Worm (Caenorhabditis elegans) whole organism, L4 larva: ENCODE results near the gene gstk-2.

Experiments
- F26F4.8 ChIP-seq: fragments of 200-800 bp; sonication (Bioruptor generic); conservative IDR thresholded peaks from 2 replicates; pipeline ENCODE4 v1.3.6; 2022; ENCODE audit warnings: missing genetic modification characterization, missing compliant biosample characterization
- F37D6.2 ChIP-seq: sonication (generic microtip); optimal IDR thresholded peaks from 2 replicates; lab custom pipeline; 2016; ENCODE audit warnings: mild to moderate bottlenecking, missing genetic modification characterization, missing compliant biosample characterization
- T26A8.4 ChIP-seq: fragments of 200-800 bp; sonication (Bioruptor generic); IDR thresholded peaks from 2 replicates; pipeline ENCODE4 v1.3.6; 2022; ENCODE audit warnings: missing genetic modification characterization, missing compliant biosample characterization
- Y105C5A.15 ChIP-seq: fragments of 200-800 bp; sonication (Bioruptor generic); IDR thresholded peaks from 2 replicates; pipeline ENCODE4 v1.3.6; 2022; ENCODE audit warnings: missing genetic modification characterization, missing compliant biosample characterization
- Y75B8A.6 ChIP-seq: fragments of 200-800 bp; sonication (Bioruptor generic); IDR thresholded peaks from 2 replicates; pipeline ENCODE4 v1.3.6; 2022; ENCODE audit warnings: missing genetic modification reagents, missing genetic modification characterization, missing compliant biosample characterization
- ZK546.5 ChIP-seq, 2 experiments: sonication (generic microtip); optimal IDR thresholded peaks; 2 replicates each; lab custom pipeline; 2017; ENCODE audit warnings: missing biosample characterization in 2 of 2, missing genetic modification characterization in 2 of 2
- aha-1 ChIP-seq: fragments of 150-350 bp; peaks from one replicate; lab custom pipeline; 2014; ENCODE audit warnings: missing biosample characterization, missing genetic modification characterization
- ama-1 ChIP-seq: fragments of 150-350 bp; optimal IDR thresholded peaks from 2 replicates; lab custom pipeline; 2014; ENCODE audit warnings: inconsistent platforms, mixed read lengths
- arid-1 ChIP-seq: fragments of 200-800 bp; sonication (Bioruptor generic); conservative IDR thresholded peaks from 2 replicates; pipeline ENCODE4 v1.3.6; 2022; ENCODE audit warnings: missing genetic modification reagents, missing genetic modification characterization, missing compliant biosample characterization
- ceh-20 ChIP-seq: fragments of 200-800 bp; sonication (Bioruptor generic); IDR thresholded peaks from 2 replicates; pipeline ENCODE4 v1.3.6; 2022; ENCODE audit warnings: missing genetic modification reagents, missing genetic modification characterization, missing compliant biosample characterization
- ceh-28 ChIP-seq: fragments of 150-350 bp; optimal IDR thresholded peaks from 2 replicates; lab custom pipeline; 2014; ENCODE audit warnings: missing biosample characterization, missing genetic modification reagents, missing genetic modification characterization
- ceh-62 ChIP-seq: sonication (generic microtip); optimal IDR thresholded peaks from 2 replicates; lab custom pipeline; 2017; ENCODE audit warnings: missing biosample characterization, missing genetic modification characterization
- ceh-82 ChIP-seq: sonication (generic microtip); optimal IDR thresholded peaks from 2 replicates; lab custom pipeline; 2017; ENCODE audit warnings: missing biosample characterization, missing genetic modification characterization
- ces-1 ChIP-seq: fragments of 150-350 bp; sonication (generic microtip); optimal IDR thresholded peaks from 4 replicates; lab custom pipeline; 2014; ENCODE audit warnings: missing biosample characterization, missing genetic modification reagents, missing genetic modification characterization
- daf-12 ChIP-seq: fragments of 150-350 bp; optimal IDR thresholded peaks from 2 replicates; lab custom pipeline; 2014; ENCODE audit warnings: missing biosample characterization, missing genetic modification reagents, missing genetic modification characterization
- daf-16 ChIP-seq, 3 experiments: sonication (generic microtip); optimal IDR thresholded peaks; 2 replicates each; lab custom pipeline; 2016 to 2017; ENCODE audit warnings: missing genetic modification characterization in 3 of 3, missing genetic modification reagents in 3 of 3, mild to moderate bottlenecking in 2 of 3, missing compliant biosample characterization in 2 of 3, missing biosample characterization in 1 of 3, moderate library complexity in 1 of 3
- dmd-6 ChIP-seq: fragments of 200-800 bp; sonication (Bioruptor generic); IDR thresholded peaks from 2 replicates; pipeline ENCODE4 v1.3.6; 2022; ENCODE audit warnings: missing genetic modification reagents, missing genetic modification characterization, missing compliant biosample characterization
- dmd-8 ChIP-seq: fragments of 200-800 bp; sonication (Bioruptor generic); IDR thresholded peaks from 2 replicates; pipeline ENCODE4 v1.3.6; 2022; ENCODE audit warnings: missing genetic modification characterization, missing compliant biosample characterization
- duxl-1 ChIP-seq: sonication (generic microtip); optimal IDR thresholded peaks from 2 replicates; lab custom pipeline; 2016; ENCODE audit warnings: mild to moderate bottlenecking, missing genetic modification characterization, moderate library complexity, missing compliant biosample characterization; ENCODE audit not compliant: poor library complexity
- egl-43 ChIP-seq: fragments of 200-800 bp; sonication (Bioruptor generic); IDR thresholded peaks from 2 replicates; pipeline ENCODE4 v1.3.6; 2022; ENCODE audit warnings: missing genetic modification reagents, missing genetic modification characterization, missing compliant biosample characterization
- hif-1 ChIP-seq, 2 experiments: sonication (generic microtip); optimal IDR thresholded peaks; 2 replicates each; lab custom pipeline; 2016 to 2017; ENCODE audit warnings: missing compliant biosample characterization in 2 of 2, missing genetic modification characterization in 2 of 2, missing genetic modification reagents in 2 of 2, missing genotype in 2 of 2, mild to moderate bottlenecking in 1 of 2
- hlh-11 ChIP-seq: fragments of 200-800 bp; sonication (Bioruptor generic); optimal IDR thresholded peaks from 2 replicates; lab custom pipeline; 2018; ENCODE audit warnings: mild to moderate bottlenecking, missing genetic modification characterization, missing compliant biosample characterization
- jun-1 ChIP-seq: fragments of 150-350 bp; optimal IDR thresholded peaks from 2 replicates; lab custom pipeline; 2014; ENCODE audit warnings: missing biosample characterization, missing genetic modification reagents, missing genetic modification characterization
- lin-1 ChIP-seq: fragments of 200-800 bp; sonication (Bioruptor generic); IDR thresholded peaks from 2 replicates; pipeline ENCODE4 v1.3.6; 2022; ENCODE audit warnings: missing genetic modification reagents, missing genetic modification characterization, missing compliant biosample characterization
- lin-38 ChIP-seq: fragments of 200-800 bp; sonication (Bioruptor generic); IDR thresholded peaks from 2 replicates; pipeline ENCODE4 v1.3.6; 2022; ENCODE audit warnings: missing genetic modification reagents, missing genetic modification characterization, missing compliant biosample characterization
- lsy-2 ChIP-seq, 2 experiments: fragments of 150-350 bp in 1 of 2; sonication (generic microtip) in 1 of 2; optimal IDR thresholded peaks; 2 replicates each; lab custom pipeline; 2014 to 2017; ENCODE audit warnings: missing biosample characterization in 2 of 2, missing genetic modification characterization in 2 of 2
- mes-2 ChIP-seq: sonication (generic microtip); optimal IDR thresholded peaks from 2 replicates; lab custom pipeline; 2016; ENCODE audit warnings: missing genotype, mild to moderate bottlenecking, missing genetic modification characterization, missing compliant biosample characterization; ENCODE audit not compliant: poor library complexity, severe bottlenecking
- mxl-3 ChIP-seq: fragments of 200-800 bp; sonication (Bioruptor generic); optimal IDR thresholded peaks from 2 replicates; lab custom pipeline; 2018; ENCODE audit warnings: mild to moderate bottlenecking, missing genetic modification characterization, missing compliant biosample characterization
- nhr-10 ChIP-seq: fragments of 150-350 bp; optimal IDR thresholded peaks from 2 replicates; lab custom pipeline; 2014; ENCODE audit warnings: missing biosample characterization, missing genetic modification characterization
- nhr-111 ChIP-seq: fragments of 200-800 bp; sonication (Bioruptor generic); optimal IDR thresholded peaks from 2 replicates; lab custom pipeline; 2018; ENCODE audit warnings: mild to moderate bottlenecking, missing genetic modification characterization, missing compliant biosample characterization
- nhr-25 ChIP-seq: sonication (generic microtip); optimal IDR thresholded peaks from 2 replicates; lab custom pipeline; 2017; ENCODE audit warnings: missing genetic modification characterization, mild to moderate bottlenecking, missing compliant biosample characterization, antibody characterized with exemption, moderate library complexity, borderline replicate concordance; ENCODE audit not compliant: insufficient read depth
- nhr-28 ChIP-seq: fragments of 150-350 bp; optimal IDR thresholded peaks from 2 replicates; lab custom pipeline; 2014; ENCODE audit warnings: missing biosample characterization, missing genetic modification characterization
- nhr-77 ChIP-seq: fragments of 150-350 bp; optimal IDR thresholded peaks from 2 replicates; lab custom pipeline; 2014; ENCODE audit warnings: missing biosample characterization, missing genetic modification characterization
- pqm-1 ChIP-seq: sonication (generic microtip); optimal IDR thresholded peaks from 2 replicates; lab custom pipeline; 2017; ENCODE audit warnings: missing biosample characterization, missing genetic modification characterization
- rbr-2 ChIP-seq: sonication (generic microtip); optimal IDR thresholded peaks from 2 replicates; lab custom pipeline; 2016; ENCODE audit warnings: missing genotype, missing genetic modification characterization, missing compliant biosample characterization
- saeg-2 ChIP-seq: fragments of 200-800 bp; sonication (Bioruptor generic); IDR thresholded peaks from 2 replicates; pipeline ENCODE4 v1.3.6; 2022; ENCODE audit warnings: missing genetic modification reagents, missing genetic modification characterization, missing compliant biosample characterization
- set-16 ChIP-seq: fragments of 200-800 bp; sonication (Bioruptor generic); IDR thresholded peaks from 2 replicates; pipeline ENCODE4 v1.3.6; 2022; ENCODE audit warnings: missing genetic modification reagents, missing genetic modification characterization, missing compliant biosample characterization
- skn-1 ChIP-seq: fragments of 150-350 bp; optimal IDR thresholded peaks from 2 replicates; lab custom pipeline; 2014; ENCODE audit warnings: missing biosample characterization, missing genetic modification characterization
- snpc-1.2 ChIP-seq: fragments of 200-800 bp; sonication (Bioruptor generic); IDR thresholded peaks from 2 replicates; pipeline ENCODE4 v1.3.6; 2022; ENCODE audit warnings: missing genetic modification reagents, missing genetic modification characterization, missing compliant biosample characterization
- spr-1 ChIP-seq: sonication (generic microtip); optimal IDR thresholded peaks from 2 replicates; lab custom pipeline; 2016; ENCODE audit warnings: mild to moderate bottlenecking, missing genetic modification characterization, missing compliant biosample characterization
- tra-1 ChIP-seq: fragments of 200-800 bp; sonication (Bioruptor generic); IDR thresholded peaks from 2 replicates; pipeline ENCODE4 v1.3.6; 2022; ENCODE audit warnings: missing genetic modification reagents, missing genetic modification characterization, missing compliant biosample characterization
- unc-39 ChIP-seq: sonication (generic microtip); optimal IDR thresholded peaks from 2 replicates; lab custom pipeline; 2017; ENCODE audit warnings: missing biosample characterization, missing genetic modification characterization
- unc-62 ChIP-seq, 3 experiments: fragments of 150-350 bp in 1 of 3; sonication (generic microtip); optimal IDR thresholded peaks in 2 of 3; peaks in 1 of 3; 1 replicate in 1 of 3; 2 replicates in 2 of 3; lab custom pipeline; 2014 to 2017; ENCODE audit warnings: missing biosample characterization in 3 of 3, missing genetic modification characterization in 3 of 3, missing genetic modification reagents in 3 of 3, missing genotype in 1 of 3
- zip-2 ChIP-seq: fragments of 150-350 bp; optimal IDR thresholded peaks from 2 replicates; lab custom pipeline; 2014; ENCODE audit warnings: missing biosample characterization, missing genetic modification characterization

Gene gstk-2

DNA sequence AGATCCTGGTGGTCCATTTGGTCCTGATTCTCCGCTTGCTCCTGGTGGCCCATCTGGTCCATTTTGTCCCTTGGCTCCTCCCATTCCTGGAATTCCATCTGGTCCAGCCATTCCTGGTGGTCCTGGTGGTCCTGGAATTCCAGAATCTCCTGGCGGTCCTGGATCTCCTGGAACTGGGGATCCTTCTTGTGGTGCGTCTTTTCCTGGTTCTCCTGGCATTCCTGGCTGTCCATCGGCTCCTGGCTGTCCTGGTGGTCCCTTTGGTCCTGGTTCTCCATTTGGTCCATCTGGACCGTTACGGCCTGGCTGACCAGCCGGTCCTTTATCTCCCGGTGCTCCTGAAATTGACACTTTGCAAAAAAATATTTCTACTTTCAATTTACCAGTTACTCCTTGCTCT, 3.5 kb upstream of the gstk-2 start:
- TF ChIP-seq egl-43 (GFP tag; lab: Robert Waterston, UW) (0 out of 2 replicates have a peak, but pooled peaks have one; percentile 18), unc-39 (tag; lab: Kevin White, UChicago) (no peak), set-16 (peak; percentile 85), aha-1 (tag; lab: Kevin White, UChicago) (peak; percentile 41), duxl-1 (tag; lab: Kevin White, UChicago) (no peak)
- TF ChIP-seq, all 104 proteins: peak for 3

DNA sequence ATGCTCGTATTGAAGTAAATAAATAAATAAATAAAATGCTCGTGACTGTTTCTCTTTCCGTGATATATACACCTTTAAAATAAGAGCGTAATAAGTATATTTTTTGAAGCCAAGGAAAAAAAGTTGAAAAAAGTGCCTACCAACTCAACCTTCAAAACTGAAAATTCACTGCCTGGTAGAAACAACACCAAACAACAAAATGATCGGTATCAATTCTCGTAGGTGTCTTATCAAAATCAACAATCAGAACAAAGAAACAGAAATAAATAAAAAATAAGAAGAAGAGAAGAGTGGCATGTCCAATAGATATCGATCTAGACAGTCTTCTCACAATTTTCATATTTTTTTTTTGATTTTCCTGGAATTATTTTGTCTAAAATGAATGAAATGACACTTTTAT, 1.8 kb upstream of the gstk-2 start, which contains the start of gene afmd-1:
TSS of gene afmd-1 (plus strand) at position 316 of the 400 bp plus-strand sequence.
- TF ChIP-seq nhr-77 (tag; lab: Kevin White, UChicago) (no peak), arid-1 (GFP tag; lab: Robert Waterston, UW) (no peak), daf-12 (tag; lab: Kevin White, UChicago) (no peak), nhr-25 (tag; lab: Kevin White, UChicago) (no peak), skn-1 (tag; lab: Kevin White, UChicago) (no peak), daf-16 (GFP tag; optimal IDR thresholded peaks at IDR 0.05; lab: Kevin White, UChicago) (no peak), daf-16 (tag; optimal IDR thresholded peaks at IDR 0.05; lab: Kevin White, UChicago) (peak; percentile 54), ama-1 (no peak), nhr-10 (tag; lab: Kevin White, UChicago) (no peak), mxl-3 (no peak), mes-2 (tag; lab: Kevin White, UChicago) (no peak), Y105C5A.15 (GFP tag; lab: Robert Waterston, UW) (no peak), Y75B8A.6 (no peak), aha-1 (tag; lab: Kevin White, UChicago) (peak; percentile 4), tra-1 (GFP tag; lab: Robert Waterston, UW) (no peak)

DNA sequence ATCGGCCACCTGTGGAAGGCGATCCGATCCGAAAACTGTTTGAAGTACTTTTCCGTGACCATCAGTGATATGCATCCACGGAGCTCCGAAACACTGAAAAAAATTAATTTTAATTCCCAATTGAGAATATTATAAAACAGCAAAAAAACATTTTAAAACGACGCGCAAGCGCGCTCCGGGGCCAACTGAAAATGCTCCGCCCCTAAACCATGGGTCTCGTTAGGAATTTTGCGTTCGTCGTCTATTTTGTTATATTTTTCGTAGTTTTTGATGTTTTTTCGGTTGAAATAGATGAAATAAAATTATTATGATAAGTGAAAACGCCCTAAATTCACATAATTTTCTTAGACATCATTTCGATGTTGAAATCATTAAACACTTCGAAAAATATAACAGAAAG, 1.5 kb downstream of the gstk-2 start:
- peak; percentile 24 for TF ChIP-seq jun-1 (tag; lab: Kevin White, UChicago)
- 0 out of 2 replicates have a peak, but pooled peaks have one; percentile 17 for TF ChIP-seq lin-1 (GFP tag; lab: Robert Waterston, UW)
- TF ChIP-seq hlh-11 (tag; lab: Kevin White, UChicago): peak; percentile 14
- TF ChIP-seq rbr-2 (tag; lab: Kevin White, UChicago): peak; percentile 23
- TF ChIP-seq spr-1 (tag; lab: Kevin White, UChicago): no peak
- TF ChIP-seq aha-1 (tag; lab: Kevin White, UChicago): peak; percentile 56
- TF ChIP-seq lin-38 (GFP tag; lab: Robert Waterston, UW): peak; percentile 54
- TF ChIP-seq T26A8.4 (GFP tag; lab: Robert Waterston, UW): no peak
- TF ChIP-seq, all 104 proteins: peak for 6

DNA sequence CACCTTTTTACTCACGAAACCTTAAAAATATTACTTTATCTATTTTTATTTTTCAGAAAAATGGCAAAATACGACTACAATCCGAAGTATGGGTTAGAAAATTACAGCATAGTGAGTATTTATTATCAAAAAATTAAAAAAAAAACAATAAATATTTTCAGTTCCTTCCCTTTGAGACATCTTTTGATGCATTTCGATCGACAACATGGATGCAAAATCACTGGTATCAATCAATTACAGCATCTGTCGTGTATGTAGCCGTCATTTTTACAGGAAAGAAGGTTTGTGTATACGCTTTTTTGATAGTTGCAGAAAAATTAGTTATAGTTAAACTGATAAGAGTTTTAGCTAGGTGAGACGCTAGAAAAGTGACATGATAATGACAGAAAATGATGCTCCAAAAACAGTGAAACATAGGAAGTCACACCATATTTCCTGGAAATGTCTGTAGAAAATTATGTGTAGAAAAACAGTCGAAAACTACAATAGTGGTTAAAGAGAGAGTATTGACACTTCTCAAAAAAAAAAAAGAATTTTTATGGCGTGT, 4.3 kb downstream of the gstk-2 start, which contains the start of gene elo-3:
TSS of gene elo-3 (plus strand) at position 51 of the 547 bp plus-strand sequence.
- no peak for TF ChIP-seq F37D6.2 (tag; lab: Kevin White, UChicago)
- peak; percentile 75 for TF ChIP-seq pqm-1 (tag; lab: Kevin White, UChicago)
- no peak for TF ChIP-seq ceh-20 (GFP tag; lab: Robert Waterston, UW)
- no peak for TF ChIP-seq ceh-82 (tag; lab: Kevin White, UChicago)
- TF ChIP-seq hif-1 (tag; optimal IDR thresholded peaks at IDR 0.05; lab: Kevin White, UChicago): no peak
- TF ChIP-seq unc-39 (tag; lab: Kevin White, UChicago): no peak
- TF ChIP-seq nhr-25 (tag; lab: Kevin White, UChicago): no peak
- TF ChIP-seq dmd-8 (GFP tag; lab: Robert Waterston, UW): no peak
- TF ChIP-seq dmd-6 (GFP tag; lab: Robert Waterston, UW): peak; percentile 92
- no peak for TF ChIP-seq ces-1 (GFP tag; lab: Kevin White, UChicago)
- TF ChIP-seq snpc-1.2 (GFP tag; lab: Robert Waterston, UW): no peak
- no peak for TF ChIP-seq F26F4.8 (GFP tag; lab: Robert Waterston, UW)
- no peak for TF ChIP-seq lsy-2 (tag; optimal IDR thresholded peaks at IDR 0.05; lab: Kevin White, UChicago)
- no peak for TF ChIP-seq ceh-62
- TF ChIP-seq rbr-2 (tag; lab: Kevin White, UChicago): no peak
- TF ChIP-seq ZK546.5 (tag; optimal IDR thresholded peaks at IDR 0.05; lab: Kevin White, UChicago): no peak
- TF ChIP-seq saeg-2 (GFP tag; lab: Robert Waterston, UW): no peak
- TF ChIP-seq unc-62 (GFP tag; optimal IDR thresholded peaks at IDR 0.05 in 1 of 2; lab: Kevin White, UChicago): peak in 1 of 2 experiments; percentile 68
- no peak for TF ChIP-seq unc-62 (tag; optimal IDR thresholded peaks at IDR 0.05; lab: Kevin White, UChicago)
- TF ChIP-seq zip-2 (tag; lab: Kevin White, UChicago): no peak
- TF ChIP-seq T26A8.4 (GFP tag; lab: Robert Waterston, UW): no peak
- TF ChIP-seq ceh-28 (tag; lab: Kevin White, UChicago): no peak
- no peak for TF ChIP-seq nhr-111 (GFP tag; lab: Kevin White, UChicago)
- TF ChIP-seq nhr-28 (tag; lab: Kevin White, UChicago): peak; percentile 67
